Worm (Caenorhabditis elegans) whole organism, early embryonic: ENCODE data around the gene gcy-33.

ENCODE experiments used
- B0310.2 ChIP-seq: sonication (generic microtip); optimal IDR thresholded peaks from 2 replicates; lab custom pipeline; 2016; ENCODE audit warnings: mild to moderate bottlenecking, missing genetic modification characterization, missing compliant biosample characterization
- F13C5.2 ChIP-seq: sonication (generic microtip); optimal IDR thresholded peaks from 2 replicates; lab custom pipeline; 2017; ENCODE audit warnings: mild to moderate bottlenecking, missing genetic modification characterization, inconsistent platforms, missing compliant biosample characterization
- aly-1 ChIP-seq: sonication (generic microtip); optimal IDR thresholded peaks from 2 replicates; lab custom pipeline; 2016; ENCODE audit warnings: missing genetic modification characterization, missing compliant biosample characterization
- ama-1 ChIP-seq: fragments of 150-350 bp; optimal IDR thresholded peaks from 2 replicates; lab custom pipeline; 2014
- ceh-13 ChIP-seq: fragments of 200-800 bp; sonication (Bioruptor generic); optimal IDR thresholded peaks from 2 replicates; lab custom pipeline; 2018; ENCODE audit warnings: mild to moderate bottlenecking, missing genetic modification characterization, missing compliant biosample characterization
- ceh-36 ChIP-seq: sonication (generic microtip); optimal IDR thresholded peaks from 2 replicates; lab custom pipeline; 2016; ENCODE audit warnings: missing genetic modification characterization, inconsistent platforms, missing compliant biosample characterization
- ets-7 ChIP-seq: sonication (generic microtip); optimal IDR thresholded peaks from 2 replicates; lab custom pipeline; 2016; ENCODE audit warnings: missing genotype, missing genetic modification characterization, missing compliant biosample characterization
- flt-1 ChIP-seq: fragments of 200-800 bp; sonication (Bioruptor generic); IDR thresholded peaks from 2 replicates; pipeline ENCODE4 v1.3.6; 2022; ENCODE audit warnings: missing genetic modification characterization, missing compliant biosample characterization
- hmbx-1 ChIP-seq: sonication (generic microtip); optimal IDR thresholded peaks from 2 replicates; lab custom pipeline; 2016; ENCODE audit warnings: mild to moderate bottlenecking, missing genetic modification characterization, missing compliant biosample characterization
- hmg-4 ChIP-seq: fragments of 200-800 bp; sonication (Bioruptor generic); optimal IDR thresholded peaks from 2 replicates; lab custom pipeline; 2018; ENCODE audit warnings: mild to moderate bottlenecking, missing genetic modification characterization, missing compliant biosample characterization
- hnd-1 ChIP-seq: sonication (generic microtip); optimal IDR thresholded peaks from 2 replicates; lab custom pipeline; 2016; ENCODE audit warnings: missing genetic modification characterization, missing compliant biosample characterization
- pes-1 ChIP-seq: fragments of 200-800 bp; sonication (Bioruptor generic); IDR thresholded peaks from 2 replicates; pipeline ENCODE4 v1.3.6; 2022; ENCODE audit warnings: missing genetic modification reagents, missing genetic modification characterization, missing compliant biosample characterization
- scrt-1 ChIP-seq: fragments of 200-800 bp; sonication (Bioruptor generic); IDR thresholded peaks from 2 replicates; pipeline ENCODE4 v1.3.6; 2022; ENCODE audit warnings: missing genetic modification characterization, missing compliant biosample characterization
- sea-1 ChIP-seq: fragments of 200-800 bp; sonication (Bioruptor generic); conservative IDR thresholded peaks from 2 replicates; pipeline ENCODE4 v1.3.6; 2022; ENCODE audit warnings: missing genetic modification characterization, missing compliant biosample characterization
- tbx-11 ChIP-seq: fragments of 200-800 bp; sonication (Bioruptor generic); IDR thresholded peaks from 2 replicates; pipeline ENCODE4 v1.3.6; 2022; ENCODE audit warnings: missing genetic modification characterization, missing compliant biosample characterization
- tbx-37 ChIP-seq: fragments of 200-800 bp; sonication (Bioruptor generic); conservative IDR thresholded peaks from 2 replicates; pipeline ENCODE4 v1.3.6; 2022; ENCODE audit warnings: missing genetic modification reagents, missing genetic modification characterization, missing compliant biosample characterization
- tra-4 ChIP-seq: sonication (generic microtip); optimal IDR thresholded peaks from 2 replicates; lab custom pipeline; 2017; ENCODE audit warnings: missing genetic modification characterization, missing compliant biosample characterization

gcy-33 gene

ce11 chrV:11960084-11960830 lies 41.3 kb downstream of the gcy-33 start:
- TF ChIP-seq F13C5.2 (tag; lab: Kevin White, UChicago) (no peak), scrt-1 (GFP tag; lab: Robert Waterston, UW) (no peak), hmg-4 (GFP tag; lab: Kevin White, UChicago) (no peak), tra-4 (no peak), sea-1 (no peak), B0310.2 (no peak), ama-1 (lab: Kevin White, UChicago) (no peak)

- TF ChIP-seq scrt-1 (GFP tag; lab: Robert Waterston, UW), result no peak
- TF ChIP-seq ama-1 (lab: Kevin White, UChicago), result peak; percentile 44
Measured at ce11 chrV:11958343-11959291, 43.0 kb downstream of the gcy-33 start, which contains the start of gene F58H1.5. TSS of gene F58H1.5 (plus strand) at chrV:11958393.

ce11 chrV:11955617-11956016 lies 46.0 kb downstream of the gcy-33 start:
- no peak for TF ChIP-seq ceh-13
- no peak for TF ChIP-seq pes-1 (GFP tag; lab: Robert Waterston, UW)
- no peak for TF ChIP-seq B0310.2
- TF ChIP-seq ceh-36, result no peak
- no peak for TF ChIP-seq tbx-11 (GFP tag; lab: Robert Waterston, UW)
- no peak for TF ChIP-seq sea-1
- TF ChIP-seq F13C5.2 (tag; lab: Kevin White, UChicago), result no peak
- no peak for TF ChIP-seq hmg-4 (GFP tag; lab: Kevin White, UChicago)
- no peak for TF ChIP-seq aly-1 (tag; lab: Kevin White, UChicago)
- TF ChIP-seq flt-1 (GFP tag; lab: Robert Waterston, UW), result no peak
- TF ChIP-seq hnd-1 (tag; lab: Kevin White, UChicago), result no peak
- no peak for TF ChIP-seq hmbx-1 (tag; lab: Kevin White, UChicago)
- no peak for TF ChIP-seq scrt-1 (GFP tag; lab: Robert Waterston, UW)
- TF ChIP-seq tra-4, result no peak
- TF ChIP-seq ama-1 (lab: Kevin White, UChicago), result no peak
- TF ChIP-seq ets-7 (tag; lab: Kevin White, UChicago), result no peak
- no peak for TF ChIP-seq tbx-37 (GFP tag; lab: Robert Waterston, UW)

ce11 chrV:11953621-11954020 lies 48.0 kb downstream of the gcy-33 start:
- no peak for TF ChIP-seq F13C5.2 (tag; lab: Kevin White, UChicago)
- no peak for TF ChIP-seq ceh-13
- no peak for TF ChIP-seq ama-1 (lab: Kevin White, UChicago)
- TF ChIP-seq ceh-36, result no peak
- no peak for TF ChIP-seq scrt-1 (GFP tag; lab: Robert Waterston, UW)
- no peak for TF ChIP-seq ets-7 (tag; lab: Kevin White, UChicago)
- no peak for TF ChIP-seq hmg-4 (GFP tag; lab: Kevin White, UChicago)
- no peak for TF ChIP-seq tbx-11 (GFP tag; lab: Robert Waterston, UW)
- TF ChIP-seq pes-1 (GFP tag; lab: Robert Waterston, UW), result no peak
- no peak for TF ChIP-seq B0310.2
- TF ChIP-seq tra-4, result no peak

ce11 chrV:11952854-11953447 lies 48.6 kb downstream of the gcy-33 start:
- no peak for TF ChIP-seq hnd-1 (tag; lab: Kevin White, UChicago)

- no peak for TF ChIP-seq flt-1 (GFP tag; lab: Robert Waterston, UW)
- TF ChIP-seq tbx-37 (GFP tag; lab: Robert Waterston, UW), result no peak
- TF ChIP-seq pes-1 (GFP tag; lab: Robert Waterston, UW), result no peak
- no peak for TF ChIP-seq sea-1
- no peak for TF ChIP-seq hmg-4 (GFP tag; lab: Kevin White, UChicago)
- no peak for TF ChIP-seq F13C5.2 (tag; lab: Kevin White, UChicago)
- no peak for TF ChIP-seq B0310.2
- no peak for TF ChIP-seq hmbx-1 (tag; lab: Kevin White, UChicago)
Measured at ce11 chrV:11951227-11951626, 50.4 kb downstream of the gcy-33 start.

- no peak for TF ChIP-seq sea-1
- TF ChIP-seq tbx-37 (GFP tag; lab: Robert Waterston, UW), result no peak
- TF ChIP-seq ama-1 (lab: Kevin White, UChicago), result no peak
- TF ChIP-seq tra-4, result no peak
- no peak for TF ChIP-seq ceh-36
- no peak for TF ChIP-seq scrt-1 (GFP tag; lab: Robert Waterston, UW)
- TF ChIP-seq pes-1 (GFP tag; lab: Robert Waterston, UW), result no peak
Measured at ce11 chrV:11949509-11950117, 52.0 kb downstream of the gcy-33 start.
